Fruit fly (Drosophila melanogaster) whole organism, pupa: ENCODE data around the gene CG14395.

Source experiments
- CG10348 ChIP-seq: fragments of 200-800 bp; sonication (Bioruptor generic); IDR thresholded peaks from 2 replicates; pipeline ENCODE4 v1.3.6; 2022; ENCODE audit warnings: missing biosample characterization, missing genetic modification characterization
- CG12605 ChIP-seq: fragments of 200-800 bp; sonication (Bioruptor generic); IDR thresholded peaks from 2 replicates; pipeline ENCODE4 v1.3.6; 2022; ENCODE audit warnings: missing biosample characterization, missing genetic modification characterization
- CG13204 ChIP-seq: fragments of 200-800 bp; sonication (Bioruptor generic); optimal IDR thresholded peaks from 2 replicates; lab custom pipeline; 2018; ENCODE audit warnings: missing biosample characterization, mild to moderate bottlenecking, missing genetic modification characterization, moderate library complexity
- CG14655 ChIP-seq: fragments of 200-800 bp; sonication (Bioruptor generic); optimal IDR thresholded peaks from 3 replicates; lab custom pipeline; 2017; ENCODE audit warnings: mild to moderate bottlenecking, missing biosample characterization, missing genetic modification reagents, missing genetic modification characterization
- CG15710 ChIP-seq: fragments of 200-800 bp; sonication (Bioruptor generic); optimal IDR thresholded peaks from 2 replicates; lab custom pipeline; 2018; ENCODE audit warnings: missing biosample characterization, mild to moderate bottlenecking, missing genetic modification characterization, moderate library complexity
- CG17806 ChIP-seq: fragments of 200-800 bp; sonication (Bioruptor generic); optimal IDR thresholded peaks from 2 replicates; lab custom pipeline; 2018; ENCODE audit warnings: missing biosample characterization, mild to moderate bottlenecking, missing genetic modification characterization, moderate library complexity
- CG32121 ChIP-seq: fragments of 200-800 bp; sonication (Bioruptor generic); IDR thresholded peaks from 2 replicates; pipeline ENCODE4 v1.3.6; 2022; ENCODE audit warnings: missing biosample characterization, missing genetic modification characterization
- CG34367 ChIP-seq: fragments of 200-800 bp; sonication (Bioruptor generic); optimal IDR thresholded peaks from 2 replicates; lab custom pipeline; 2018; ENCODE audit warnings: missing biosample characterization, mild to moderate bottlenecking, missing genetic modification characterization
- CG4496 ChIP-seq: fragments of 200-800 bp; sonication (Bioruptor generic); IDR thresholded peaks from 3 replicates; pipeline ENCODE4 v1.3.6; 2022; ENCODE audit warnings: missing biosample characterization, missing genetic modification characterization
- CG8159 ChIP-seq: fragments of 200-800 bp; sonication (Bioruptor generic); optimal IDR thresholded peaks from 3 replicates; lab custom pipeline; 2018; ENCODE audit warnings: missing biosample characterization, mild to moderate bottlenecking, missing genetic modification characterization, moderate library complexity
- CG8301 ChIP-seq: fragments of 200-800 bp; sonication (Bioruptor generic); optimal IDR thresholded peaks from 2 replicates; lab custom pipeline; 2018; ENCODE audit warnings: missing biosample characterization, mild to moderate bottlenecking, missing genetic modification characterization
- CG9948 ChIP-seq: fragments of 200-800 bp; sonication (Bioruptor generic); optimal IDR thresholded peaks from 2 replicates; lab custom pipeline; 2018; ENCODE audit warnings: missing biosample characterization, mild to moderate bottlenecking, missing genetic modification characterization, moderate library complexity
- D1 ChIP-seq: fragments of 200-800 bp; sonication (Bioruptor generic); optimal IDR thresholded peaks from 2 replicates; lab custom pipeline; 2018; ENCODE audit warnings: missing biosample characterization, mild to moderate bottlenecking, missing genetic modification characterization, moderate library complexity
- EcR ChIP-seq: fragments of 200-800 bp; sonication (Bioruptor generic); optimal IDR thresholded peaks from 3 replicates; lab custom pipeline; 2019; ENCODE audit warnings: missing biosample characterization, missing genetic modification characterization, mild to moderate bottlenecking, moderate library complexity, missing genetic modification reagents
- Ets98B ChIP-seq: fragments of 200-800 bp; sonication (Bioruptor generic); IDR thresholded peaks from 2 replicates; pipeline ENCODE4 v1.3.6; 2022; ENCODE audit warnings: missing biosample characterization, missing genetic modification characterization
- Pif1A ChIP-seq: fragments of 200-800 bp; sonication (Bioruptor generic); optimal IDR thresholded peaks from 3 replicates; lab custom pipeline; 2016; ENCODE audit warnings: missing biosample characterization, missing genetic modification characterization
- Pif1B ChIP-seq: fragments of 200-800 bp; sonication (Bioruptor generic); optimal IDR thresholded peaks from 3 replicates; lab custom pipeline; 2016; ENCODE audit warnings: missing biosample characterization, missing genetic modification characterization
- Snoo ChIP-seq: fragments of 200-800 bp; sonication (Bioruptor generic); optimal IDR thresholded peaks from 3 replicates; lab custom pipeline; 2017; ENCODE audit warnings: missing biosample characterization, mild to moderate bottlenecking, missing genetic modification characterization, inconsistent platforms
- fd96Ca ChIP-seq: fragments of 200-800 bp; sonication (Bioruptor generic); IDR thresholded peaks from 3 replicates; pipeline ENCODE4 v1.3.6; 2022; ENCODE audit warnings: missing biosample characterization, missing genetic modification characterization
- gl ChIP-seq: fragments of 200-800 bp; sonication (Bioruptor generic); optimal IDR thresholded peaks from 2 replicates; lab custom pipeline; 2018; ENCODE audit warnings: missing biosample characterization, mild to moderate bottlenecking, missing genetic modification characterization
- rn ChIP-seq: fragments of 200-800 bp; sonication (Bioruptor generic); IDR thresholded peaks from 2 replicates; pipeline ENCODE4 v1.3.6; 2022; ENCODE audit warnings: missing biosample characterization, missing genetic modification characterization

Gene CG14395

dm6 chr3R:12722392-12722914 is 59.8 kb downstream of the CG14395 start, which contains the start of gene Men:
Gene Men, minus strand, starts transcription at chr3R:12722442.
- TF ChIP-seq CG13204 (GFP tag; lab: Kevin White, UChicago) (peak; percentile 52), EcR (GFP tag; lab: Kevin White, UChicago) (no peak), CG8159 (peak; percentile 65), Snoo (peak; percentile 53), fd96Ca (GFP tag; lab: Robert Waterston, UW) (peak; percentile 47; the same call in 1 of the 3 replicates), gl (tag; lab: Kevin White, UChicago) (no peak), CG17806 (tag; lab: Kevin White, UChicago) (peak; percentile 28), CG32121 (GFP tag; lab: Robert Waterston, UW) (peak; percentile 76), CG4496 (peak; percentile 75), CG12605 (GFP tag; lab: Robert Waterston, UW) (0 out of 2 replicates have a peak, but pooled peaks have one; percentile 33), CG10348 (GFP tag; lab: Robert Waterston, UW) (peak; percentile 45; the same call in 1 of the 2 replicates), D1 (tag; lab: Kevin White, UChicago) (no peak), CG9948 (peak; percentile 56), CG14655 (GFP tag; lab: Kevin White, UChicago) (peak; percentile 60), rn (GFP tag; lab: Robert Waterston, UW) (peak; percentile 57), CG15710 (peak; percentile 68), CG8301 (tag; lab: Kevin White, UChicago) (peak; percentile 47), CG34367 (tag; lab: Kevin White, UChicago) (no peak), Ets98B (GFP tag; lab: Robert Waterston, UW) (peak; percentile 25; the same call in 1 of the 2 replicates), Pif1B (GFP tag; lab: Kevin White, UChicago) (peak; percentile 3), Pif1A (peak; percentile 41)
